Worm (Caenorhabditis elegans): ENCODE results near the gene ZK666.8.

- no peak for TF ChIP-seq flt-1 (GFP tag; IDR thresholded peaks at IDR 0.05)
- no peak for TF ChIP-seq T22C8.4 (GFP tag; IDR thresholded peaks at IDR 0.05)
- TF ChIP-seq med-1 (GFP tag; optimal IDR thresholded peaks at IDR 0.05; ENCODE audit: insufficient read depth): no peak
- TF ChIP-seq ztf-29 (GFP tag; IDR thresholded peaks at IDR 0.05): no peak
- TF ChIP-seq klf-2 (GFP tag; conservative IDR thresholded peaks at IDR 0.05): no peak
- TF ChIP-seq cog-1 (tag; optimal IDR thresholded peaks at IDR 0.05): no peak
- no peak for TF ChIP-seq ztf-23 (GFP tag; IDR thresholded peaks at IDR 0.05)
Observed at ce11 chrII:10490329-10490728, 2.6 kb downstream of the ZK666.8 start, which contains the start of gene clec-61.
